Worm (Caenorhabditis elegans) whole organism, late embryonic: ENCODE data around the gene ZK370.6.

Experiments used
- ceh-18 ChIP-seq: sonication (generic microtip); optimal IDR thresholded peaks from 2 replicates; lab custom pipeline; 2016; ENCODE audit warnings: missing genetic modification characterization, missing compliant biosample characterization
- ceh-22 ChIP-seq: sonication (generic microtip); optimal IDR thresholded peaks from 2 replicates; lab custom pipeline; 2017; ENCODE audit warnings: missing biosample characterization, missing genetic modification characterization
- che-1 ChIP-seq: sonication (generic microtip); optimal IDR thresholded peaks from 2 replicates; lab custom pipeline; 2016; ENCODE audit warnings: mild to moderate bottlenecking, missing genetic modification characterization, missing compliant biosample characterization
- ets-4 ChIP-seq: sonication (generic microtip); optimal IDR thresholded peaks from 2 replicates; lab custom pipeline; 2016; ENCODE audit warnings: missing genetic modification characterization, missing compliant biosample characterization
- npax-4 ChIP-seq: sonication (generic microtip); optimal IDR thresholded peaks from 2 replicates; lab custom pipeline; 2016; ENCODE audit warnings: missing genetic modification characterization, missing compliant biosample characterization
- pag-3 ChIP-seq: sonication (generic microtip); optimal IDR thresholded peaks from 2 replicates; lab custom pipeline; 2016; ENCODE audit warnings: missing compliant biosample characterization, missing genetic modification characterization, borderline replicate concordance
- rnt-1 ChIP-seq: sonication (generic microtip); optimal IDR thresholded peaks from 2 replicates; lab custom pipeline; 2016; ENCODE audit warnings: missing genetic modification characterization, missing compliant biosample characterization
- sox-4 ChIP-seq: sonication (generic microtip); optimal IDR thresholded peaks from 2 replicates; lab custom pipeline; 2017; ENCODE audit warnings: mild to moderate bottlenecking, missing genetic modification characterization, inconsistent platforms, missing compliant biosample characterization
- unc-42 ChIP-seq: sonication (generic microtip); optimal IDR thresholded peaks from 2 replicates; lab custom pipeline; 2016; ENCODE audit warnings: missing genotype, missing genetic modification characterization, missing compliant biosample characterization
- unc-55 ChIP-seq: sonication (generic microtip); optimal IDR thresholded peaks from 2 replicates; lab custom pipeline; 2017; ENCODE audit warnings: missing biosample characterization, missing genetic modification reagents, missing genetic modification characterization
- unc-86 ChIP-seq: sonication (generic microtip); optimal IDR thresholded peaks from 2 replicates; lab custom pipeline; 2016; ENCODE audit warnings: missing genetic modification characterization, missing compliant biosample characterization

ce11 chrIII:8785426-8785825 lies 41.8 kb upstream of the ZK370.6 start:
- TF ChIP-seq unc-86 (tag; lab: Kevin White, UChicago) = no peak
- no peak for TF ChIP-seq unc-55 (GFP tag; lab: Kevin White, UChicago)
- no peak for TF ChIP-seq ceh-22 (tag; lab: Kevin White, UChicago)
- TF ChIP-seq pag-3 (tag; lab: Kevin White, UChicago) = no peak
- TF ChIP-seq ets-4 = no peak
- TF ChIP-seq unc-42 (tag; lab: Kevin White, UChicago) = no peak
- no peak for TF ChIP-seq sox-4 (tag; lab: Kevin White, UChicago)
- no peak for TF ChIP-seq rnt-1 (tag; lab: Kevin White, UChicago)
- no peak for TF ChIP-seq che-1 (tag; lab: Kevin White, UChicago)
- TF ChIP-seq npax-4 (tag; lab: Kevin White, UChicago) = no peak
- TF ChIP-seq ceh-18 (tag; lab: Kevin White, UChicago) = peak; percentile 65
